Worm (Caenorhabditis elegans): ENCODE data around the gene pax-3.

DNA sequence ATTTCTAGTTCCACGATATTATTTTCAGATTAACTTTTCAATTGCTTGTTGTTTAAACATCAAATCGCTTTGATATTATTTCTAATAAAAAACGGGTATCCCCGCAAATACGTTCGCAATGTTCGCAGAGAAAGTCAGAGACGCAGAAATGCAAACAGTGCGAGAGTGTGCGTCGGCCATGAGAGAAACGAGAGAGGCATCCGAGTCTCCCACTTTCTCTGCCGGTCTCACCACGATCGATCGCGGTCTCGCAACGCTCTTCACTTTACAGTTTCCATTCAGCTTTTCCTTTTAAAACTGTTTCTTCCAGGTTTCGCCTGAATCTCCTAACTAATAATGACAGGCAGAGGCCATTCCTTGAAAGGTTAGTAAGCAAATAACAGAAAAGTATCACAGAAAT is 28.0 kb downstream of the pax-3 start, which contains the start of gene F33H1.4:
- TF ChIP-seq him-1 (tag; optimal IDR thresholded peaks at IDR 0.05) (peak; percentile 22), W03F9.2 (tag; optimal IDR thresholded peaks at IDR 0.05) (no peak), dao-5 (tag; optimal IDR thresholded peaks at IDR 0.05) (no peak)

Data from whole organism, L4/young adult.